Worm (Caenorhabditis elegans) whole organism, late embryonic: ENCODE measurements around the gene aexr-3.

Experiments
- C08G9.2 ChIP-seq: sonication (generic microtip); optimal IDR thresholded peaks from 2 replicates; lab custom pipeline; 2016; ENCODE audit warnings: mild to moderate bottlenecking, missing genetic modification characterization, moderate library complexity, missing compliant biosample characterization
- C38D4.7 ChIP-seq: fragments of 200-800 bp; sonication (Bioruptor generic); optimal IDR thresholded peaks from 2 replicates; lab custom pipeline; 2018; ENCODE audit warnings: mild to moderate bottlenecking, missing genetic modification characterization, moderate library complexity, missing compliant biosample characterization
- Y22D7AL.16 ChIP-seq: sonication (generic microtip); optimal IDR thresholded peaks from 2 replicates; lab custom pipeline; 2016; ENCODE audit warnings: missing genetic modification characterization, missing compliant biosample characterization
- ama-1 ChIP-seq: fragments of 150-350 bp; optimal IDR thresholded peaks from 2 replicates; lab custom pipeline; 2014
- ceh-14 ChIP-seq: sonication (generic microtip); optimal IDR thresholded peaks from 2 replicates; lab custom pipeline; 2016; ENCODE audit warnings: missing genotype, missing genetic modification characterization, missing compliant biosample characterization
- ceh-22 ChIP-seq: sonication (generic microtip); optimal IDR thresholded peaks from 2 replicates; lab custom pipeline; 2017; ENCODE audit warnings: missing biosample characterization, missing genetic modification characterization
- ceh-24 ChIP-seq: sonication (generic microtip); optimal IDR thresholded peaks from 2 replicates; lab custom pipeline; 2016; ENCODE audit warnings: mild to moderate bottlenecking, missing genetic modification characterization, missing compliant biosample characterization
- ceh-30 ChIP-seq: fragments of 150-350 bp; optimal IDR thresholded peaks from 2 replicates; lab custom pipeline; 2014; ENCODE audit warnings: missing biosample characterization, missing genetic modification characterization
- ceh-34 ChIP-seq: sonication (generic microtip); optimal IDR thresholded peaks from 2 replicates; lab custom pipeline; 2016; ENCODE audit warnings: mild to moderate bottlenecking, missing genetic modification characterization, missing compliant biosample characterization
- ceh-48 ChIP-seq: sonication (generic microtip); optimal IDR thresholded peaks from 2 replicates; lab custom pipeline; 2016; ENCODE audit warnings: missing genetic modification characterization, inconsistent platforms, missing compliant biosample characterization
- ceh-9 ChIP-seq: sonication (generic microtip); optimal IDR thresholded peaks from 2 replicates; lab custom pipeline; 2016; ENCODE audit warnings: mild to moderate bottlenecking, missing genetic modification characterization, inconsistent platforms, missing compliant biosample characterization
- che-1 ChIP-seq: sonication (generic microtip); optimal IDR thresholded peaks from 2 replicates; lab custom pipeline; 2016; ENCODE audit warnings: mild to moderate bottlenecking, missing genetic modification characterization, missing compliant biosample characterization
- dve-1 ChIP-seq: sonication (generic microtip); optimal IDR thresholded peaks from 2 replicates; lab custom pipeline; 2017; ENCODE audit warnings: antibody characterized with exemption, mild to moderate bottlenecking, missing genetic modification characterization, missing compliant biosample characterization
- elt-2 ChIP-seq: sonication (generic microtip); optimal IDR thresholded peaks from 2 replicates; lab custom pipeline; 2016; ENCODE audit warnings: missing genetic modification reagents, missing genetic modification characterization, missing compliant biosample characterization
- eyg-1 ChIP-seq: sonication (generic microtip); optimal IDR thresholded peaks from 2 replicates; lab custom pipeline; 2016; ENCODE audit warnings: missing genotype, missing genetic modification characterization, missing compliant biosample characterization
- fkh-6 ChIP-seq: sonication (generic microtip); optimal IDR thresholded peaks from 2 replicates; lab custom pipeline; 2016; ENCODE audit warnings: missing genetic modification characterization, missing compliant biosample characterization
- gmeb-2 ChIP-seq: sonication (generic microtip); optimal IDR thresholded peaks from 2 replicates; lab custom pipeline; 2016; ENCODE audit warnings: missing genetic modification characterization, inconsistent platforms, missing compliant biosample characterization
- hlh-30 ChIP-seq: sonication (generic microtip); optimal IDR thresholded peaks from 2 replicates; lab custom pipeline; 2017; ENCODE audit warnings: antibody characterized with exemption, missing genetic modification characterization, missing compliant biosample characterization; ENCODE audit not compliant: insufficient read depth
- hlh-8 ChIP-seq: sonication (generic microtip); optimal IDR thresholded peaks from 2 replicates; lab custom pipeline; 2016; ENCODE audit warnings: missing genotype, missing genetic modification characterization, missing compliant biosample characterization
- lim-6 ChIP-seq: sonication (generic microtip); optimal IDR thresholded peaks from 2 replicates; lab custom pipeline; 2016; ENCODE audit warnings: missing genetic modification characterization, missing compliant biosample characterization
- lin-11 ChIP-seq: fragments of 200-800 bp; sonication (Bioruptor generic); optimal IDR thresholded peaks from 2 replicates; lab custom pipeline; 2018; ENCODE audit warnings: mild to moderate bottlenecking, missing genetic modification characterization, missing compliant biosample characterization
- madf-2 ChIP-seq: sonication (generic microtip); optimal IDR thresholded peaks from 2 replicates; lab custom pipeline; 2017; ENCODE audit warnings: missing genetic modification characterization, missing compliant biosample characterization
- mec-3 ChIP-seq: sonication (generic microtip); optimal IDR thresholded peaks from 2 replicates; lab custom pipeline; 2016; ENCODE audit warnings: borderline replicate concordance, missing genetic modification characterization, missing compliant biosample characterization
- nhr-11 ChIP-seq: fragments of 150-350 bp; optimal IDR thresholded peaks from 2 replicates; lab custom pipeline; 2014; ENCODE audit warnings: missing biosample characterization, missing genetic modification characterization
- npax-4 ChIP-seq: sonication (generic microtip); optimal IDR thresholded peaks from 2 replicates; lab custom pipeline; 2016; ENCODE audit warnings: missing genetic modification characterization, missing compliant biosample characterization
- pat-9 ChIP-seq: fragments of 200-800 bp; sonication (Bioruptor generic); optimal IDR thresholded peaks from 2 replicates; lab custom pipeline; 2018; ENCODE audit warnings: mild to moderate bottlenecking, missing genetic modification characterization, moderate library complexity, missing compliant biosample characterization
- pax-1 ChIP-seq: fragments of 150-350 bp; optimal IDR thresholded peaks from 2 replicates; lab custom pipeline; 2014; ENCODE audit warnings: missing biosample characterization, missing genetic modification characterization
- pha-2 ChIP-seq: sonication (generic microtip); optimal IDR thresholded peaks from 2 replicates; lab custom pipeline; 2017; ENCODE audit warnings: mild to moderate bottlenecking, missing genetic modification characterization, missing compliant biosample characterization
- pha-4 ChIP-seq: fragments of 150-350 bp; optimal IDR thresholded peaks from 2 replicates; lab custom pipeline; 2018; ENCODE audit warnings: missing biosample characterization, missing genetic modification reagents, missing genetic modification characterization
- pqm-1 ChIP-seq: sonication (generic microtip); optimal IDR thresholded peaks from 2 replicates; lab custom pipeline; 2016; ENCODE audit warnings: missing genetic modification characterization, missing compliant biosample characterization
- ref-2 ChIP-seq: sonication (generic microtip); optimal IDR thresholded peaks from 2 replicates; lab custom pipeline; 2016; ENCODE audit warnings: missing genetic modification characterization, missing compliant biosample characterization
- sox-2 ChIP-seq: fragments of 200-800 bp; sonication (Bioruptor generic); IDR thresholded peaks from 2 replicates; pipeline ENCODE4 v1.3.6; 2022; ENCODE audit warnings: missing genetic modification reagents, missing genetic modification characterization, missing compliant biosample characterization
- sox-4 ChIP-seq: sonication (generic microtip); optimal IDR thresholded peaks from 2 replicates; lab custom pipeline; 2017; ENCODE audit warnings: mild to moderate bottlenecking, missing genetic modification characterization, inconsistent platforms, missing compliant biosample characterization
- syd-9 ChIP-seq: sonication (generic microtip); optimal IDR thresholded peaks from 2 replicates; lab custom pipeline; 2016; ENCODE audit warnings: mild to moderate bottlenecking, missing genetic modification characterization, moderate library complexity, missing compliant biosample characterization
- tbx-2 ChIP-seq: sonication (generic microtip); optimal IDR thresholded peaks from 2 replicates; lab custom pipeline; 2016; ENCODE audit warnings: missing genetic modification characterization, missing compliant biosample characterization
- ttx-3 ChIP-seq: sonication (generic microtip); optimal IDR thresholded peaks from 2 replicates; lab custom pipeline; 2016; ENCODE audit warnings: missing genetic modification reagents, missing genetic modification characterization, missing compliant biosample characterization
- unc-3 ChIP-seq, 2 experiments: fragments of 200-800 bp in 1 of 2; sonication (Bioruptor generic) in 1 of 2; sonication (generic microtip) in 1 of 2; conservative IDR thresholded peaks in 1 of 2; optimal IDR thresholded peaks in 1 of 2; 2 replicates each; pipeline versions ENCODE4 v1.3.6 to Lab custom; 2016 to 2022; ENCODE audit warnings: missing compliant biosample characterization in 2 of 2, missing genetic modification characterization in 2 of 2, missing genetic modification reagents in 1 of 2

aexr-3 gene

ce11 chrX:8944078-8944477 is 16.9 kb downstream of the aexr-3 start:
- TF ChIP-seq hlh-30 (tag; lab: Kevin White, UChicago) (no peak), madf-2 (tag; lab: Kevin White, UChicago) (no peak), ttx-3 (tag; lab: Kevin White, UChicago) (peak; percentile 39), ceh-22 (tag; lab: Kevin White, UChicago) (no peak), pqm-1 (tag; lab: Kevin White, UChicago) (no peak), C38D4.7 (GFP tag; lab: Kevin White, UChicago) (peak; percentile 23), lin-11 (tag; lab: Kevin White, UChicago) (no peak), unc-3 (GFP tag; conservative IDR thresholded peaks at IDR 0.05; lab: Robert Waterston, UW) (no peak), unc-3 (tag; optimal IDR thresholded peaks at IDR 0.05; lab: Kevin White, UChicago) (no peak), che-1 (peak; percentile 44), ceh-34 (no peak), ceh-9 (tag; lab: Kevin White, UChicago) (no peak), ceh-48 (tag; lab: Kevin White, UChicago) (no peak), pat-9 (tag; lab: Kevin White, UChicago) (peak; percentile 9), lim-6 (tag; lab: Kevin White, UChicago) (no peak), sox-2 (GFP tag; lab: Robert Waterston, UW) (no peak), ceh-30 (tag; lab: Kevin White, UChicago) (no peak), ceh-24 (tag; lab: Kevin White, UChicago) (no peak), tbx-2 (tag; lab: Kevin White, UChicago) (no peak), syd-9 (tag; lab: Kevin White, UChicago) (no peak), elt-2 (tag; lab: Kevin White, UChicago) (peak; percentile 41), Y22D7AL.16 (no peak), C08G9.2 (tag; lab: Kevin White, UChicago) (no peak), pha-2 (tag; lab: Kevin White, UChicago) (peak; percentile 1), eyg-1 (no peak), npax-4 (no peak), hlh-8 (tag; lab: Kevin White, UChicago) (no peak), gmeb-2 (tag; lab: Kevin White, UChicago) (peak; percentile 25)

- TF ChIP-seq pha-4 (tag; lab: Kevin White, UChicago) (no peak), npax-4 (no peak), mec-3 (no peak)
Observed at ce11 chrX:8940059-8940458, 20.9 kb downstream of the aexr-3 start, which contains the start of gene dylt-2. dylt-2 (minus strand) TSS chrX:8940159.

- TF ChIP-seq ama-1 (lab: Kevin White, UChicago) = no peak
- TF ChIP-seq pat-9 (tag; lab: Kevin White, UChicago) = no peak
- no peak for TF ChIP-seq sox-4 (tag; lab: Kevin White, UChicago)
- TF ChIP-seq pax-1 (tag; lab: Kevin White, UChicago) = no peak
- TF ChIP-seq C08G9.2 (tag; lab: Kevin White, UChicago) = no peak
- no peak for TF ChIP-seq ttx-3 (tag; lab: Kevin White, UChicago)
- TF ChIP-seq pha-4 (tag; lab: Kevin White, UChicago) = no peak
- TF ChIP-seq tbx-2 (tag; lab: Kevin White, UChicago) = no peak
- TF ChIP-seq sox-2 (GFP tag; lab: Robert Waterston, UW) = no peak
- no peak for TF ChIP-seq ceh-14
- no peak for TF ChIP-seq dve-1
- no peak for TF ChIP-seq nhr-11
- TF ChIP-seq lin-11 (tag; lab: Kevin White, UChicago) = no peak
- TF ChIP-seq elt-2 (tag; lab: Kevin White, UChicago) = no peak
- TF ChIP-seq ref-2 (tag; lab: Kevin White, UChicago) = no peak
- no peak for TF ChIP-seq npax-4
- TF ChIP-seq fkh-6 (tag; lab: Kevin White, UChicago) = no peak
Observed at ce11 chrX:8939389-8939788, 21.6 kb downstream of the aexr-3 start.
